Worm (Caenorhabditis elegans): ENCODE results near the gene Y38C1AA.6.

Gene Y38C1AA.6

DNA sequence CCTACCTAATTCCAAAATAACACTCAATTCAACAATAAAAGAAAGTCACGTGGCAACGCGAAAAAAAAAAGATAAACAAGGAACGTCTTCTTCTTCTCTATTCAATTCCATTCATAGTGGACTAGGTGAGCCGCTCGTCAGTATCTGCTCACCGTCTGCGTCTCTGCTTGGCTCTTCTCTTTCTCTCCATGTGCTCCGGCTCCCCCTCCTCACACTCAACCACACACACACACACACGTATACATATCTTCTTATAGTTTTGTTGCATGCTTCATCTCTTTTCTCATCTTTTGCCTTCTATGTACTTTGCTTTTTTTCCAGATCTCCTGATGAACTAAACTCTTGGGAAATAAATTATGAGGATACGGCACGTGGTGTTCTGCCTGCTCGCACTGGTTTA, 30.5 kb upstream of the Y38C1AA.6 start, which contains the start of gene daf-1 (continued):
- TF ChIP-seq hmg-1.1 (GFP tag; IDR thresholded peaks at IDR 0.05) = peak; percentile 69; the same call in 1 of the 2 replicates
- peak in 1 of 2 experiments; percentile 89 for TF ChIP-seq mdl-1 (tag; optimal IDR thresholded peaks at IDR 0.05)
- no peak for TF ChIP-seq lin-15B (tag; optimal IDR thresholded peaks at IDR 0.05)
- no peak for TF ChIP-seq nhr-102 (tag; optimal IDR thresholded peaks at IDR 0.05)
- no peak for TF ChIP-seq dmd-8 (GFP tag; IDR thresholded peaks at IDR 0.05)
- no peak for TF ChIP-seq ceh-44 (GFP tag; IDR thresholded peaks at IDR 0.05)
- peak; percentile 46 for TF ChIP-seq fkh-10 (GFP tag; optimal IDR thresholded peaks at IDR 0.05)
- no peak for TF ChIP-seq unc-130 (GFP tag; optimal IDR thresholded peaks at IDR 0.05)
- TF ChIP-seq lsy-2 (tag; optimal IDR thresholded peaks at IDR 0.05) = peak in 1 of 2 experiments; percentile 38
- peak; percentile 20 for TF ChIP-seq dve-1 (tag; optimal IDR thresholded peaks at IDR 0.05; ENCODE audit: insufficient read depth)
- TF ChIP-seq Y5F2A.4 (GFP tag; optimal IDR thresholded peaks at IDR 0.05) = no peak
- TF ChIP-seq unc-39 (tag; optimal IDR thresholded peaks at IDR 0.05) = no peak
- TF ChIP-seq cey-2 (tag; optimal IDR thresholded peaks at IDR 0.05; ENCODE audit: borderline replicate concordance, insufficient read depth) = no peak
- no peak for TF ChIP-seq daf-16 (GFP tag; optimal IDR thresholded peaks at IDR 0.05)
- TF ChIP-seq daf-16 (tag; optimal IDR thresholded peaks at IDR 0.05) = no peak
- TF ChIP-seq nhr-25 (tag; optimal IDR thresholded peaks at IDR 0.05; ENCODE audit: borderline replicate concordance, insufficient read depth) = no peak
- no peak for TF ChIP-seq dpl-1 (GFP tag; optimal IDR thresholded peaks at IDR 0.05)
- TF ChIP-seq nhr-48 (tag; optimal IDR thresholded peaks at IDR 0.05) = no peak
- TF ChIP-seq Y48G9A.11 (GFP tag; IDR thresholded peaks at IDR 0.05) = no peak
- no peak for TF ChIP-seq ZK337.2 (GFP tag; IDR thresholded peaks at IDR 0.05)
- TF ChIP-seq D1046.2 (GFP tag; IDR thresholded peaks at IDR 0.05) = no peak
- no peak for TF ChIP-seq zag-1 (tag; optimal IDR thresholded peaks at IDR 0.05)
- no peak for TF ChIP-seq zip-2 (tag; optimal IDR thresholded peaks at IDR 0.05)
- TF ChIP-seq gei-8 (GFP tag; optimal IDR thresholded peaks at IDR 0.05) = no peak
- no peak for TF ChIP-seq zip-11 (GFP tag; IDR thresholded peaks at IDR 0.05)
- no peak for TF ChIP-seq daf-8 (GFP tag; IDR thresholded peaks at IDR 0.05)
- TF ChIP-seq madf-5 (GFP tag; IDR thresholded peaks at IDR 0.05) = no peak
- no peak for TF ChIP-seq R02D3.7 (tag; optimal IDR thresholded peaks at IDR 0.05)
- no peak for TF ChIP-seq ceh-62 (tag; optimal IDR thresholded peaks at IDR 0.05)
- no peak for TF ChIP-seq pqm-1 (tag; optimal IDR thresholded peaks at IDR 0.05)
- no peak for TF ChIP-seq sdz-12 (GFP tag; optimal IDR thresholded peaks at IDR 0.05)
- no peak for TF ChIP-seq spr-3 (GFP tag; optimal IDR thresholded peaks at IDR 0.05)
- TF ChIP-seq fos-1 (tag; optimal IDR thresholded peaks at IDR 0.05) = no peak
- TF ChIP-seq lin-1 (GFP tag; IDR thresholded peaks at IDR 0.05) = no peak
- no peak for TF ChIP-seq zfp-2 (tag; optimal IDR thresholded peaks at IDR 0.05)
- no peak for TF ChIP-seq Y75B8A.6 (GFP tag; IDR thresholded peaks at IDR 0.05)
- no peak for TF ChIP-seq lin-39 (tag; optimal IDR thresholded peaks at IDR 0.05)
- TF ChIP-seq snpc-1.2 (GFP tag; IDR thresholded peaks at IDR 0.05) = no peak
- TF ChIP-seq mdt-29 (GFP tag; IDR thresholded peaks at IDR 0.05) = no peak
- TF ChIP-seq nhr-111 (GFP tag; optimal IDR thresholded peaks at IDR 0.05) = no peak
- no peak for TF ChIP-seq snpc-4 (tag; optimal IDR thresholded peaks at IDR 0.05)
- no peak for TF ChIP-seq nhr-11 (tag; optimal IDR thresholded peaks at IDR 0.05)
- no peak for TF ChIP-seq arid-1 (GFP tag; conservative IDR thresholded peaks at IDR 0.05)
- no peak for TF ChIP-seq aly-2 (tag; optimal IDR thresholded peaks at IDR 0.05)
- no peak for TF ChIP-seq mxl-2 (GFP tag; conservative IDR thresholded peaks at IDR 0.05)
- TF ChIP-seq spr-1 (tag; optimal IDR thresholded peaks at IDR 0.05) = no peak
- TF ChIP-seq nhr-28 (tag; optimal IDR thresholded peaks at IDR 0.05) = no peak
- TF ChIP-seq dmd-6 (GFP tag; IDR thresholded peaks at IDR 0.05) = no peak
- no peak for TF ChIP-seq dmd-9 (GFP tag; IDR thresholded peaks at IDR 0.05)
- no peak for TF ChIP-seq skn-1 (tag; optimal IDR thresholded peaks at IDR 0.05)
- TF ChIP-seq aha-1 (tag) = peak; percentile 29
- peak; percentile 72 for TF ChIP-seq hlh-30 (tag; optimal IDR thresholded peaks at IDR 0.05; ENCODE audit: insufficient read depth)
- no peak for TF ChIP-seq egl-27 (tag; optimal IDR thresholded peaks at IDR 0.05)
